Worm (Caenorhabditis elegans) whole organism, L4 larva: Measurements from ENCODE around the gene ZK105.5.

Experiments
- F10B5.3 ChIP-seq: sonication (generic microtip); optimal IDR thresholded peaks from 2 replicates; lab custom pipeline; 2016; ENCODE audit warnings: mild to moderate bottlenecking, missing genetic modification characterization, missing compliant biosample characterization
- F44E2.7 ChIP-seq: fragments of 200-800 bp; sonication (Bioruptor generic); IDR thresholded peaks from 2 replicates; pipeline ENCODE4 v2.1.2; 2022; ENCODE audit warnings: missing genetic modification characterization, missing compliant biosample characterization
- R02D3.7 ChIP-seq: fragments of 150-350 bp; sonication (generic microtip); optimal IDR thresholded peaks from 3 replicates; lab custom pipeline; 2014; ENCODE audit warnings: missing biosample characterization, missing genetic modification characterization
- Y48G9A.11 ChIP-seq: fragments of 200-800 bp; sonication (Bioruptor generic); IDR thresholded peaks from 2 replicates; pipeline ENCODE4 v1.3.6; 2022; ENCODE audit warnings: missing genetic modification reagents, missing genetic modification characterization, missing compliant biosample characterization
- Y5F2A.4 ChIP-seq: fragments of 200-800 bp; sonication (Bioruptor generic); optimal IDR thresholded peaks from 2 replicates; lab custom pipeline; 2018; ENCODE audit warnings: mild to moderate bottlenecking, missing genetic modification characterization, missing compliant biosample characterization
- Y75B8A.6 ChIP-seq: fragments of 200-800 bp; sonication (Bioruptor generic); IDR thresholded peaks from 2 replicates; pipeline ENCODE4 v1.3.6; 2022; ENCODE audit warnings: missing genetic modification reagents, missing genetic modification characterization, missing compliant biosample characterization
- ama-1 ChIP-seq: fragments of 150-350 bp; optimal IDR thresholded peaks from 2 replicates; lab custom pipeline; 2014; ENCODE audit warnings: inconsistent platforms, mixed read lengths
- arid-1 ChIP-seq: fragments of 200-800 bp; sonication (Bioruptor generic); conservative IDR thresholded peaks from 2 replicates; pipeline ENCODE4 v1.3.6; 2022; ENCODE audit warnings: missing genetic modification reagents, missing genetic modification characterization, missing compliant biosample characterization
- attf-4 ChIP-seq: sonication (generic microtip); optimal IDR thresholded peaks from 3 replicates; lab custom pipeline; 2017; ENCODE audit warnings: missing biosample characterization, missing genetic modification characterization
- ceh-44 ChIP-seq: fragments of 200-800 bp; sonication (Bioruptor generic); IDR thresholded peaks from 2 replicates; pipeline ENCODE4 v1.3.6; 2022; ENCODE audit warnings: missing genetic modification reagents, missing genetic modification characterization, missing compliant biosample characterization
- ceh-82 ChIP-seq: sonication (generic microtip); optimal IDR thresholded peaks from 2 replicates; lab custom pipeline; 2017; ENCODE audit warnings: missing biosample characterization, missing genetic modification characterization
- ces-1 ChIP-seq: fragments of 150-350 bp; sonication (generic microtip); optimal IDR thresholded peaks from 4 replicates; lab custom pipeline; 2014; ENCODE audit warnings: missing biosample characterization, missing genetic modification reagents, missing genetic modification characterization
- ctbp-1 ChIP-seq: fragments of 200-800 bp; sonication (Bioruptor generic); IDR thresholded peaks from 2 replicates; pipeline ENCODE4 v1.3.6; 2022; ENCODE audit warnings: missing genetic modification reagents, missing genetic modification characterization, missing compliant biosample characterization
- daf-12 ChIP-seq: fragments of 150-350 bp; optimal IDR thresholded peaks from 2 replicates; lab custom pipeline; 2014; ENCODE audit warnings: missing biosample characterization, missing genetic modification reagents, missing genetic modification characterization
- dmd-6 ChIP-seq: fragments of 200-800 bp; sonication (Bioruptor generic); IDR thresholded peaks from 2 replicates; pipeline ENCODE4 v1.3.6; 2022; ENCODE audit warnings: missing genetic modification reagents, missing genetic modification characterization, missing compliant biosample characterization
- dmd-8 ChIP-seq: fragments of 200-800 bp; sonication (Bioruptor generic); IDR thresholded peaks from 2 replicates; pipeline ENCODE4 v1.3.6; 2022; ENCODE audit warnings: missing genetic modification characterization, missing compliant biosample characterization
- duxl-1 ChIP-seq: sonication (generic microtip); optimal IDR thresholded peaks from 2 replicates; lab custom pipeline; 2016; ENCODE audit warnings: mild to moderate bottlenecking, missing genetic modification characterization, moderate library complexity, missing compliant biosample characterization; ENCODE audit not compliant: poor library complexity
- fos-1 ChIP-seq: fragments of 150-350 bp; optimal IDR thresholded peaks from 2 replicates; lab custom pipeline; 2014; ENCODE audit warnings: missing biosample characterization, missing genetic modification characterization
- gei-8 ChIP-seq: fragments of 200-800 bp; sonication (Bioruptor generic); optimal IDR thresholded peaks from 2 replicates; lab custom pipeline; 2018; ENCODE audit warnings: mild to moderate bottlenecking, missing genetic modification characterization, missing compliant biosample characterization
- hif-1 ChIP-seq, 2 experiments: sonication (generic microtip); optimal IDR thresholded peaks; 2 replicates each; lab custom pipeline; 2016 to 2017; ENCODE audit warnings: missing compliant biosample characterization in 2 of 2, missing genetic modification characterization in 2 of 2, missing genetic modification reagents in 2 of 2, missing genotype in 2 of 2, mild to moderate bottlenecking in 1 of 2
- hlh-11 ChIP-seq: fragments of 200-800 bp; sonication (Bioruptor generic); optimal IDR thresholded peaks from 2 replicates; lab custom pipeline; 2018; ENCODE audit warnings: mild to moderate bottlenecking, missing genetic modification characterization, missing compliant biosample characterization
- hlh-30 ChIP-seq: sonication (generic microtip); optimal IDR thresholded peaks from 2 replicates; lab custom pipeline; 2017; ENCODE audit warnings: antibody characterized with exemption, mild to moderate bottlenecking, missing genetic modification characterization, missing compliant biosample characterization; ENCODE audit not compliant: insufficient read depth
- jun-1 ChIP-seq: fragments of 150-350 bp; optimal IDR thresholded peaks from 2 replicates; lab custom pipeline; 2014; ENCODE audit warnings: missing biosample characterization, missing genetic modification reagents, missing genetic modification characterization
- lim-7 ChIP-seq: fragments of 200-800 bp; sonication (Bioruptor generic); IDR thresholded peaks from 2 replicates; pipeline ENCODE4 v1.3.6; 2022; ENCODE audit warnings: missing genetic modification characterization, missing compliant biosample characterization
- lin-13 ChIP-seq: fragments of 150-350 bp; optimal IDR thresholded peaks from 2 replicates; lab custom pipeline; 2014; ENCODE audit warnings: missing biosample characterization, missing genetic modification reagents, missing genetic modification characterization
- lin-15B ChIP-seq: fragments of 150-350 bp; sonication (generic microtip); optimal IDR thresholded peaks from 3 replicates; lab custom pipeline; 2014; ENCODE audit warnings: missing biosample characterization, missing genetic modification characterization
- lin-38 ChIP-seq: fragments of 200-800 bp; sonication (Bioruptor generic); IDR thresholded peaks from 2 replicates; pipeline ENCODE4 v1.3.6; 2022; ENCODE audit warnings: missing genetic modification reagents, missing genetic modification characterization, missing compliant biosample characterization
- lsy-2 ChIP-seq, 2 experiments: fragments of 150-350 bp in 1 of 2; sonication (generic microtip) in 1 of 2; optimal IDR thresholded peaks; 2 replicates each; lab custom pipeline; 2014 to 2017; ENCODE audit warnings: missing biosample characterization in 2 of 2, missing genetic modification characterization in 2 of 2
- madf-9 ChIP-seq: fragments of 200-800 bp; sonication (Bioruptor generic); conservative IDR thresholded peaks from 2 replicates; pipeline ENCODE4 v1.3.6; 2022; ENCODE audit warnings: missing genetic modification reagents, missing genetic modification characterization, missing compliant biosample characterization
- mdt-29 ChIP-seq: fragments of 200-800 bp; sonication (Bioruptor generic); IDR thresholded peaks from 2 replicates; pipeline ENCODE4 v1.3.6; 2022; ENCODE audit warnings: missing genetic modification reagents, missing genetic modification characterization, missing compliant biosample characterization
- mep-1 ChIP-seq: fragments of 150-350 bp; sonication (generic microtip); optimal IDR thresholded peaks from 3 replicates; lab custom pipeline; 2014; ENCODE audit warnings: missing biosample characterization, missing genetic modification characterization
- mxl-2 ChIP-seq: fragments of 200-800 bp; sonication (Bioruptor generic); conservative IDR thresholded peaks from 2 replicates; pipeline ENCODE4 v1.3.6; 2022; ENCODE audit warnings: missing genetic modification reagents, missing genetic modification characterization, missing compliant biosample characterization
- nhr-10 ChIP-seq: fragments of 150-350 bp; optimal IDR thresholded peaks from 2 replicates; lab custom pipeline; 2014; ENCODE audit warnings: missing biosample characterization, missing genetic modification characterization
- nhr-102 ChIP-seq: sonication (generic microtip); optimal IDR thresholded peaks from 2 replicates; lab custom pipeline; 2016; ENCODE audit warnings: mild to moderate bottlenecking, missing genetic modification characterization, moderate library complexity, missing compliant biosample characterization
- nhr-11 ChIP-seq: fragments of 150-350 bp; optimal IDR thresholded peaks from 2 replicates; lab custom pipeline; 2014; ENCODE audit warnings: missing biosample characterization, missing genetic modification characterization
- nhr-111 ChIP-seq: fragments of 200-800 bp; sonication (Bioruptor generic); optimal IDR thresholded peaks from 2 replicates; lab custom pipeline; 2018; ENCODE audit warnings: mild to moderate bottlenecking, missing genetic modification characterization, missing compliant biosample characterization
- nhr-41 ChIP-seq: fragments of 200-800 bp; sonication (Bioruptor generic); IDR thresholded peaks from 2 replicates; pipeline ENCODE4 v1.3.6; 2022; ENCODE audit warnings: missing genetic modification reagents, missing genetic modification characterization, missing compliant biosample characterization
- nhr-48 ChIP-seq: sonication (generic microtip); optimal IDR thresholded peaks from 2 replicates; lab custom pipeline; 2016; ENCODE audit warnings: mild to moderate bottlenecking, missing genetic modification characterization, missing compliant biosample characterization
- nhr-77 ChIP-seq: fragments of 150-350 bp; optimal IDR thresholded peaks from 2 replicates; lab custom pipeline; 2014; ENCODE audit warnings: missing biosample characterization, missing genetic modification characterization
- pha-4 ChIP-seq, 2 experiments: fragments of 150-350 bp in 1 of 2; fragments of 200-800 bp in 1 of 2; sonication (Bioruptor generic) in 1 of 2; IDR thresholded peaks in 1 of 2; optimal IDR thresholded peaks in 1 of 2; 2 replicates each; pipeline versions ENCODE4 v1.3.6 to Lab custom; 2014 to 2022; ENCODE audit warnings: missing genetic modification characterization in 2 of 2, missing genetic modification reagents in 2 of 2, missing biosample characterization in 1 of 2, missing compliant biosample characterization in 1 of 2
- php-3 ChIP-seq: fragments of 200-800 bp; sonication (Bioruptor generic); IDR thresholded peaks from 2 replicates; pipeline ENCODE4 v1.3.6; 2022; ENCODE audit warnings: missing genetic modification reagents, missing genetic modification characterization, missing compliant biosample characterization
- rbr-2 ChIP-seq: sonication (generic microtip); optimal IDR thresholded peaks from 2 replicates; lab custom pipeline; 2016; ENCODE audit warnings: missing genotype, missing genetic modification characterization, missing compliant biosample characterization
- saeg-2 ChIP-seq: fragments of 200-800 bp; sonication (Bioruptor generic); IDR thresholded peaks from 2 replicates; pipeline ENCODE4 v1.3.6; 2022; ENCODE audit warnings: missing genetic modification reagents, missing genetic modification characterization, missing compliant biosample characterization
- sdz-12 ChIP-seq: fragments of 200-800 bp; sonication (Bioruptor generic); optimal IDR thresholded peaks from 2 replicates; lab custom pipeline; 2018; ENCODE audit warnings: mild to moderate bottlenecking, missing genetic modification characterization, missing compliant biosample characterization
- snpc-1.2 ChIP-seq: fragments of 200-800 bp; sonication (Bioruptor generic); IDR thresholded peaks from 2 replicates; pipeline ENCODE4 v1.3.6; 2022; ENCODE audit warnings: missing genetic modification reagents, missing genetic modification characterization, missing compliant biosample characterization
- snpc-4 ChIP-seq: fragments of 150-350 bp; optimal IDR thresholded peaks from 2 replicates; lab custom pipeline; 2014; ENCODE audit warnings: missing biosample characterization, missing genetic modification characterization
- spr-1 ChIP-seq: sonication (generic microtip); optimal IDR thresholded peaks from 2 replicates; lab custom pipeline; 2016; ENCODE audit warnings: mild to moderate bottlenecking, missing genetic modification characterization, missing compliant biosample characterization
- zfp-3 ChIP-seq: fragments of 200-800 bp; sonication (Bioruptor generic); conservative IDR thresholded peaks from 2 replicates; pipeline ENCODE4 v1.3.6; 2022; ENCODE audit warnings: missing genetic modification reagents, missing genetic modification characterization, missing compliant biosample characterization
- zip-11 ChIP-seq: fragments of 200-800 bp; sonication (Bioruptor generic); IDR thresholded peaks from 2 replicates; pipeline ENCODE4 v1.3.6; 2022; ENCODE audit warnings: missing genetic modification characterization, missing compliant biosample characterization

Gene ZK105.5

DNA sequence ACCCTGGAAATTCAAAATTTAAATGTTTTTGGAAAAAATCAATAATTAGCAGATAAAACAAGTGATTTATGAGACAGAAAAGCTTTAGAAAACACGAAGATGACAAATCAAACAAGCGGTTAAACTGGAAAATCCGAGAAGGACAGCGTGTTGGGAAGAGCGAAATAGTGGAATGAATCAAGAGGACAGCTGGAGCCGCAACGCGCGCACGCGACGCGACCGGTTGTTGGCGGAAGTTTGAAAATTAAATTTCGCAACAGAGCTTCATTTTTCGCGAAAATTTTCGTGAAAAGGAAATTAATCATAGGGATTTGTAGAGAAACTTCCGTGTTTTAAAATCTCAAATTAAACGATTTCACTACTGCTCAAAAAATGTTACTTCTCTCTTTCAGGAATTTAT, 17.4 kb upstream of the ZK105.5 start, which contains the start of gene clic-1 (continued):
- no peak for TF ChIP-seq jun-1 (tag; lab: Kevin White, UChicago)
- TF ChIP-seq lin-15B (tag; lab: Kevin White, UChicago), result no peak
- TF ChIP-seq snpc-1.2 (GFP tag; lab: Robert Waterston, UW), result no peak
- no peak for TF ChIP-seq madf-9
- no peak for TF ChIP-seq nhr-41

DNA sequence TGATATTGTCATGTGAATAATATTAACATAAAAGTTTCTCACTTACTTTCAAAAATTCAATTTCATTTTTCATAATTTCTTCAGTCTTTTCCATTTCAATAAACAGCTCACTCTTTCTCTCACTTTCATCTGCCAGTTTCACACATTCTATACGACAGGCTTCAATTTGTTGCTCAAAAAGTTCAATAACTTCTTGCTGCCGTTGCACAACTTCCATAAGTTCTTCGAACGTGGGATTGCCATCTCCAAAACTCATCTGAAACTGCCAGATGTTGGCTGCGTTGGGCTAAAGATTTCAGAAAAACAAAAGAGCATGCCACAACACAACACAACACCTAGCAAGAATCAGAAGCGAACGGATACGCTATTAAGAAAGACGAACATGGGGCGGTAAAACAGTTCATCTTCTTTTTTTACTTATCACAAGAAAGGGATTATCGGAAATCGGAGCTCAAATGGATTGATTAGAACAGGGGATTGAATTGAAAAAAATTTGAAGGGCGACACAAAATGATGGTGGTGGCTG, 15.8 kb upstream of the ZK105.5 start:
- TF ChIP-seq dmd-6 (GFP tag; lab: Robert Waterston, UW) (no peak), ama-1 (lab: Kevin White, UChicago) (peak; percentile 46), ctbp-1 (no peak), daf-12 (tag; lab: Kevin White, UChicago) (no peak), gei-8 (GFP tag; lab: Kevin White, UChicago) (no peak), attf-4 (tag; lab: Kevin White, UChicago) (no peak), zip-11 (GFP tag; lab: Robert Waterston, UW) (0 out of 2 replicates have a peak, but pooled peaks have one; percentile 9), lsy-2 (tag; optimal IDR thresholded peaks at IDR 0.05; lab: Kevin White, UChicago) (peak in 1 of 2 experiments; percentile 32), Y48G9A.11 (GFP tag; lab: Robert Waterston, UW) (no peak), spr-1 (tag; lab: Kevin White, UChicago) (no peak), zfp-3 (GFP tag; lab: Robert Waterston, UW) (no peak), nhr-11 (tag; lab: Kevin White, UChicago) (no peak), arid-1 (GFP tag; lab: Robert Waterston, UW) (no peak), hlh-11 (tag; lab: Kevin White, UChicago) (no peak), nhr-48 (peak; percentile 13), lin-15B (tag; lab: Kevin White, UChicago) (no peak), ceh-82 (tag; lab: Kevin White, UChicago) (no peak), duxl-1 (tag; lab: Kevin White, UChicago) (no peak), Y75B8A.6 (GFP tag; lab: Robert Waterston, UW) (no peak), mxl-2 (no peak), F44E2.7 (GFP tag; lab: Robert Waterston, UW) (no peak), pha-4 (GFP tag; IDR thresholded peaks at IDR 0.05; lab: Robert Waterston, UW) (no peak), pha-4 (tag; optimal IDR thresholded peaks at IDR 0.05; lab: Kevin White, UChicago) (no peak), mdt-29 (no peak), rbr-2 (tag; lab: Kevin White, UChicago) (no peak), hif-1 (tag; optimal IDR thresholded peaks at IDR 0.05; lab: Kevin White, UChicago) (no peak), hlh-30 (tag; lab: Kevin White, UChicago) (no peak), dmd-8 (GFP tag; lab: Robert Waterston, UW) (no peak), nhr-77 (tag; lab: Kevin White, UChicago) (no peak), mep-1 (tag; lab: Kevin White, UChicago) (peak; percentile 26), nhr-102 (tag; lab: Kevin White, UChicago) (no peak), nhr-10 (tag; lab: Kevin White, UChicago) (no peak), lin-13 (GFP tag; lab: Kevin White, UChicago) (no peak), lin-38 (GFP tag; lab: Robert Waterston, UW) (no peak), lim-7 (GFP tag; lab: Robert Waterston, UW) (0 out of 2 replicates have a peak, but pooled peaks have one; percentile 26), fos-1 (tag; lab: Kevin White, UChicago) (no peak), ces-1 (GFP tag; lab: Kevin White, UChicago) (no peak), ceh-44 (no peak), saeg-2 (GFP tag; lab: Robert Waterston, UW) (no peak), sdz-12 (GFP tag; lab: Kevin White, UChicago) (no peak), F10B5.3 (tag; lab: Kevin White, UChicago) (no peak), R02D3.7 (tag; lab: Kevin White, UChicago) (no peak), php-3 (no peak), Y5F2A.4 (GFP tag; lab: Kevin White, UChicago) (peak; percentile 1), nhr-111 (GFP tag; lab: Kevin White, UChicago) (no peak), snpc-4 (tag; lab: Kevin White, UChicago) (no peak)
